Worm (Caenorhabditis elegans) whole organism, L4/young adult: ENCODE data around the gene nhr-120.

Experiments used
- W03F9.2 ChIP-seq: fragments of 150-350 bp; optimal IDR thresholded peaks from 2 replicates; lab custom pipeline; 2014; ENCODE audit warnings: missing biosample characterization, missing genetic modification characterization
- dao-5 ChIP-seq: sonication (generic microtip); optimal IDR thresholded peaks from 2 replicates; lab custom pipeline; 2016; ENCODE audit warnings: missing genotype, missing genetic modification characterization, moderate library complexity, missing compliant biosample characterization
- him-1 ChIP-seq: sonication (generic microtip); optimal IDR thresholded peaks from 2 replicates; lab custom pipeline; 2016; ENCODE audit warnings: missing genotype, missing genetic modification reagents, missing genetic modification characterization, missing compliant biosample characterization

The nhr-120 gene

ce11 chrX:6601967-6602366, 38.5 kb downstream of the nhr-120 start:
- TF ChIP-seq him-1 (tag; lab: Kevin White, UChicago), result no peak
- TF ChIP-seq W03F9.2 (tag; lab: Kevin White, UChicago), result no peak
- no peak for TF ChIP-seq dao-5 (tag; lab: Kevin White, UChicago)

DNA sequence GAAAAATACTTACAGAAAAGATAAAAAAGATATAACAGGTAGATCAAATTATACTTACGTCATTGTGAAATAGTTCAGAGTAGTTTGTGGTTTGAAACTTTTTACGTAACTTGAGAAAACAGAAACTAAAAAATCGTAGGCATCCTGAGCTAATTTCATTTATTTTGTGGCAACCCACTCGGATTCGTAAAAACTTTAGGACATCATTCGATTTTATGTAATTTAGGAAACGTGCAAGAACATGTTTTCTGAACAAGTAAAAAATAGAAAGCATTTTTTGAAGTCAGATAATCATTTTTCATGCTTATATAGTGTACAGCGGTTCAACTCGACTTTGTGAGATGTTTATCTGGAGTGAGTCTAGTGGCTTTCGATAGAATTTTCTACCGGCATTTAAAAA, 41.7 kb downstream of the nhr-120 start, which contains the start of gene hic-1:
Gene hic-1 (minus strand): TSS at position 101 of the 400 bp plus-strand sequence.
- TF ChIP-seq W03F9.2 (tag; lab: Kevin White, UChicago), result no peak
- no peak for TF ChIP-seq dao-5 (tag; lab: Kevin White, UChicago)

ce11 chrX:6597089-6597488, 43.3 kb downstream of the nhr-120 start, which contains the start of gene ttr-6:
Gene ttr-6 (minus strand): TSS chrX:6597121.
- TF ChIP-seq W03F9.2 (tag; lab: Kevin White, UChicago) (no peak), him-1 (tag; lab: Kevin White, UChicago) (no peak), dao-5 (tag; lab: Kevin White, UChicago) (no peak)

- TF ChIP-seq W03F9.2 (tag; lab: Kevin White, UChicago) (peak; percentile 75), dao-5 (tag; lab: Kevin White, UChicago) (peak; percentile 77), him-1 (tag; lab: Kevin White, UChicago) (peak; percentile 63)
These were observed 47.1 kb downstream of the nhr-120 start for ce11 chrX:6593178-6593786.

- no peak for TF ChIP-seq W03F9.2 (tag; lab: Kevin White, UChicago)
- TF ChIP-seq him-1 (tag; lab: Kevin White, UChicago), result no peak
- TF ChIP-seq dao-5 (tag; lab: Kevin White, UChicago), result no peak
These were observed 48.7 kb downstream of the nhr-120 start for ce11 chrX:6591674-6592073.

DNA sequence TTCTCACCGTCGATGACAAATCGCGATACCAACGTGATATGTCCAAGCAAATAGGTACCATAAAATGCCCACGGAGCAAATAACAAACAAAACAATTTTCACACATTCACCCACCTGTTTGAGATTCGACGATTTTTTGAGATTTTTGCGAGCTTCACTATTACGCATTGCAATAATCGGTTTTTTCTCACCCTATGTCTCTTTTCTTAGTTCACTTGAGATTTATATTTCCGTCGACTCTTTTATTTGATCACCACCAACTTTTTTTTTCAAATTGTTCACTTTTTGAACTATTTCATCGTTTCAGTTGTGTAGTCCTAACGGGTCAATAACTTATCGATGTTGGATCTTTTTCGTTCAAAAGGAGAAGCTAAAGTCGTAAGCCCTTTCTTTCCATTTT, 51.9 kb downstream of the nhr-120 start, which contains the start of gene fbxl-4:
Gene fbxl-4 (plus strand): TSS at position 301 of the 400 bp plus-strand sequence.
- TF ChIP-seq W03F9.2 (tag; lab: Kevin White, UChicago) (no peak), dao-5 (tag; lab: Kevin White, UChicago) (no peak), him-1 (tag; lab: Kevin White, UChicago) (no peak)
